Fruit fly (Drosophila melanogaster) whole organism, prepupa: ENCODE measurements around the gene AP-2alpha.
A peak's percentile ranks its signal among the peaks of the same experiment; 100 is the strongest.

Experiments used
- Blimp-1 ChIP-seq: fragments of 200-800 bp; sonication (Bioruptor generic); optimal IDR thresholded peaks from 3 replicates; lab custom pipeline; 2017; ENCODE audit warnings: missing biosample characterization, missing genetic modification characterization, mild to moderate bottlenecking, moderate library complexity, missing genetic modification reagents
- CG10631 ChIP-seq: fragments of 200-800 bp; sonication (Bioruptor generic); optimal IDR thresholded peaks from 2 replicates; lab custom pipeline; 2016; ENCODE audit warnings: missing biosample characterization, missing genetic modification characterization
- CG11294 ChIP-seq: fragments of 200-800 bp; sonication (Bioruptor generic); IDR thresholded peaks from 2 replicates; pipeline ENCODE4 v1.3.6; 2022; ENCODE audit warnings: missing biosample characterization, missing genetic modification characterization
- CG11902 ChIP-seq: fragments of 200-800 bp; sonication (Bioruptor generic); optimal IDR thresholded peaks from 3 replicates; lab custom pipeline; 2016; ENCODE audit warnings: missing biosample characterization, missing genetic modification characterization
- CG16779 ChIP-seq: fragments of 200-800 bp; sonication (Bioruptor generic); optimal IDR thresholded peaks from 3 replicates; lab custom pipeline; 2017; ENCODE audit warnings: missing biosample characterization, mild to moderate bottlenecking, missing genetic modification characterization
- CG3032 ChIP-seq: fragments of 200-800 bp; optimal IDR thresholded peaks from 2 replicates; lab custom pipeline; 2019; ENCODE audit warnings: missing biosample characterization, mild to moderate bottlenecking, missing genetic modification characterization, moderate library complexity
- CG31627 ChIP-seq: fragments of 200-800 bp; sonication (Bioruptor generic); optimal IDR thresholded peaks from 3 replicates; lab custom pipeline; 2016; ENCODE audit warnings: missing biosample characterization, missing genetic modification characterization
- CG32006 ChIP-seq: fragments of 200-800 bp; sonication (Bioruptor generic); optimal IDR thresholded peaks from 3 replicates; lab custom pipeline; 2017; ENCODE audit warnings: missing biosample characterization, mild to moderate bottlenecking, missing genetic modification characterization
- CG3919 ChIP-seq: fragments of 200-800 bp; sonication (Bioruptor generic); optimal IDR thresholded peaks from 3 replicates; lab custom pipeline; 2016; ENCODE audit warnings: missing biosample characterization, missing genetic modification characterization
- CG6163 ChIP-seq: fragments of 200-800 bp; sonication (Bioruptor generic); IDR thresholded peaks from 3 replicates; pipeline ENCODE4 v1.3.6; 2022; ENCODE audit warnings: missing biosample characterization, missing genetic modification characterization
- CG6276 ChIP-seq: fragments of 200-800 bp; sonication (Bioruptor generic); optimal IDR thresholded peaks from 2 replicates; lab custom pipeline; 2017; ENCODE audit warnings: missing biosample characterization, mild to moderate bottlenecking, missing genetic modification characterization
- CG6792 ChIP-seq: fragments of 200-800 bp; sonication (Bioruptor generic); optimal IDR thresholded peaks from 3 replicates; lab custom pipeline; 2016; ENCODE audit warnings: missing biosample characterization, missing genetic modification characterization
- CG8319 ChIP-seq: fragments of 200-800 bp; sonication (Bioruptor generic); optimal IDR thresholded peaks from 3 replicates; lab custom pipeline; 2016; ENCODE audit warnings: missing biosample characterization, missing genetic modification characterization
- CG8632 ChIP-seq: fragments of 200-800 bp; sonication (Bioruptor generic); optimal IDR thresholded peaks from 3 replicates; lab custom pipeline; 2016; ENCODE audit warnings: missing biosample characterization, missing genetic modification characterization
- Eip75B ChIP-seq: fragments of 200-800 bp; sonication (Bioruptor generic); optimal IDR thresholded peaks from 3 replicates; lab custom pipeline; 2016; ENCODE audit warnings: missing biosample characterization, missing genetic modification characterization
- Eip78C ChIP-seq: fragments of 200-800 bp; sonication (Bioruptor generic); peaks from one replicate; lab custom pipeline; 2016; ENCODE audit warnings: missing biosample characterization, missing genetic modification characterization
- Ets96B ChIP-seq: fragments of 200-800 bp; optimal IDR thresholded peaks from 2 replicates; lab custom pipeline; 2019; ENCODE audit warnings: missing biosample characterization, mild to moderate bottlenecking, missing genetic modification characterization, moderate library complexity
- Gug ChIP-seq: fragments of 200-800 bp; sonication (Bioruptor generic); IDR thresholded peaks from 2 replicates; pipeline ENCODE4 v1.3.6; 2022; ENCODE audit warnings: missing biosample characterization, missing genetic modification characterization
- Hr4 ChIP-seq: fragments of 200-800 bp; sonication (Bioruptor generic); optimal IDR thresholded peaks from 3 replicates; lab custom pipeline; 2016; ENCODE audit warnings: missing biosample characterization, missing genetic modification characterization
- Lpt ChIP-seq: fragments of 200-800 bp; sonication (Bioruptor generic); optimal IDR thresholded peaks from 3 replicates; lab custom pipeline; 2016; ENCODE audit warnings: missing biosample characterization, missing genetic modification characterization
- Smox ChIP-seq: fragments of 200-800 bp; sonication (Bioruptor generic); optimal IDR thresholded peaks from 3 replicates; lab custom pipeline; 2016; ENCODE audit warnings: missing biosample characterization, missing genetic modification characterization
- Sox15 ChIP-seq: fragments of 200-800 bp; sonication (Bioruptor generic); optimal IDR thresholded peaks from 3 replicates; lab custom pipeline; 2016; ENCODE audit warnings: missing biosample characterization, missing genetic modification characterization
- achi ChIP-seq: fragments of 200-800 bp; sonication (Bioruptor generic); optimal IDR thresholded peaks from 3 replicates; lab custom pipeline; 2016; ENCODE audit warnings: missing biosample characterization, missing genetic modification characterization
- acj6 ChIP-seq: fragments of 200-800 bp; sonication (Bioruptor generic); optimal IDR thresholded peaks from 3 replicates; lab custom pipeline; 2016; ENCODE audit warnings: missing biosample characterization, missing genetic modification characterization
- cyc ChIP-seq: fragments of 200-800 bp; sonication (Bioruptor generic); optimal IDR thresholded peaks from 3 replicates; lab custom pipeline; 2016; ENCODE audit warnings: missing biosample characterization, missing genetic modification characterization
- dac ChIP-seq: fragments of 200-800 bp; sonication (Bioruptor generic); optimal IDR thresholded peaks from 2 replicates; lab custom pipeline; 2017; ENCODE audit warnings: missing biosample characterization, mild to moderate bottlenecking, missing genetic modification characterization
- dsx ChIP-seq: fragments of 200-800 bp; optimal IDR thresholded peaks from 3 replicates; lab custom pipeline; 2019; ENCODE audit warnings: missing biosample characterization, mild to moderate bottlenecking, missing genetic modification characterization, moderate library complexity; ENCODE audit not compliant: poor library complexity, severe bottlenecking
- esn ChIP-seq: fragments of 200-800 bp; sonication (Bioruptor generic); optimal IDR thresholded peaks from 2 replicates; lab custom pipeline; 2016; ENCODE audit warnings: missing biosample characterization, mild to moderate bottlenecking, missing genetic modification characterization, moderate library complexity
- fd85E ChIP-seq: fragments of 200-800 bp; sonication (Bioruptor generic); optimal IDR thresholded peaks from 3 replicates; lab custom pipeline; 2016; ENCODE audit warnings: missing biosample characterization, missing genetic modification characterization
- salr ChIP-seq, 2 experiments: fragments of 200-800 bp; sonication (Bioruptor generic); optimal IDR thresholded peaks; 3 replicates each; lab custom pipeline; 2016 to 2018; ENCODE audit warnings: missing biosample characterization in 2 of 2, missing genetic modification characterization in 2 of 2, mild to moderate bottlenecking in 1 of 2
- spab ChIP-seq: fragments of 200-800 bp; sonication (Bioruptor generic); optimal IDR thresholded peaks from 2 replicates; lab custom pipeline; 2017; ENCODE audit warnings: missing biosample characterization, mild to moderate bottlenecking, missing genetic modification characterization, missing genetic modification reagents
- ss ChIP-seq, 2 experiments: fragments of 200-800 bp; sonication (Bioruptor generic); optimal IDR thresholded peaks; 2 replicates in 1 of 2; 3 replicates in 1 of 2; lab custom pipeline; 2017 to 2018; ENCODE audit warnings: mild to moderate bottlenecking in 2 of 2, missing biosample characterization in 2 of 2, missing genetic modification characterization in 2 of 2, moderate library complexity in 1 of 2
- svp ChIP-seq: fragments of 200-800 bp; sonication (Bioruptor generic); peaks from one replicate; lab custom pipeline; 2016; ENCODE audit warnings: missing biosample characterization, missing genetic modification characterization
- topi ChIP-seq: fragments of 200-800 bp; sonication (Bioruptor generic); optimal IDR thresholded peaks from 3 replicates; lab custom pipeline; 2016; ENCODE audit warnings: missing biosample characterization, missing genetic modification characterization
- vri ChIP-seq: fragments of 200-800 bp; sonication (Bioruptor generic); optimal IDR thresholded peaks from 3 replicates; lab custom pipeline; 2016; ENCODE audit warnings: missing biosample characterization, mild to moderate bottlenecking, missing genetic modification characterization

The AP-2alpha gene

DNA sequence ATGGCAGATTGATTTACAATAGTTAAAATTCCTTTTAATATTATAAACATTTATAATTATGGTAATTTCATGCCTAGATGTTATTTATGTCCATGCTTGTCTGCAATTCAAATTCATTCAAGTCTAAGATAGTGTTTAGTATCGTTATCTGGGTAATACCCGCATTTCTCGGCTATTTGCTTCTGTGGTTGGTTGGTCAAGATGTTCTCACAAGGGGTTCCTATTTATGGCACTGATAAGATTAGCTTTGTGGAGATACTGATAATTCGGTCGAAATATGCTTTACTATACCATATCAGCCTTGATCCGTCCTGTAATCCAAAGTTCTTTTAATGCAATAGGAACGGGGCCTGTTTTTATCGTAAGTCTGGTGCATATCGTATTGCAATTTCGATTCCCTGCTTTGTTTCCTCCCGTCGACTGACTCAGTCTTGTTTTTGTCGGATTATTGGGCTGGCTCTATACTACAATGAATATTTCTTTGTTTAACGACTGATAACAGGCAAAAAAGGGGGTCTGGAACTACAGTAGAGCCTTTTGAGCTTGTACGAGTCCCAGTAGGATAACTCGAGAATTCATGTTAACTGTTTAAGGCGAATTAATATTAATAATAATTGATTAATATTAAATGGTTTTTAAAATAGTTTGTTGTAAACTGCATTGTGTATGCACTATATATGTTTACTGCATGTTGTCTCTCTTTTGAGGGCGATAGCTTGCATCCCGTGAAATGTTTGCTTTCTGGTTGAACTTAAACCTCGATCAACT lies 37.3 kb upstream of the AP-2alpha start (continued):
- TF ChIP-seq salr (GFP tag; optimal IDR thresholded peaks at IDR 0.05; lab: Kevin White, UChicago) (no peak), CG6163 (peak; percentile 16; the same call in 1 of the 3 replicates), Blimp-1 (GFP tag; lab: Kevin White, UChicago) (no peak), vri (no peak), CG11902 (GFP tag; lab: Kevin White, UChicago) (no peak), CG31627 (GFP tag; lab: Kevin White, UChicago) (no peak), Smox (no peak), esn (GFP tag; lab: Kevin White, UChicago) (peak; percentile 25), CG10631 (GFP tag; lab: Kevin White, UChicago) (no peak), topi (GFP tag; lab: Kevin White, UChicago) (no peak), CG8319 (GFP tag; lab: Kevin White, UChicago) (no peak), CG11294 (GFP tag; lab: Robert Waterston, UW) (0 out of 2 replicates have a peak, but pooled peaks have one; percentile 35), spab (GFP tag; lab: Kevin White, UChicago) (no peak), Eip75B (no peak), dsx (GFP tag; lab: Kevin White, UChicago) (peak; percentile 19), CG6792 (GFP tag; lab: Kevin White, UChicago) (peak; percentile 48), Lpt (no peak), Hr4 (GFP tag; lab: Kevin White, UChicago) (no peak), CG3919 (no peak), Gug (0 out of 2 replicates have a peak, but pooled peaks have one; percentile 22), ss (GFP tag; optimal IDR thresholded peaks at IDR 0.05; lab: Kevin White, UChicago) (no peak), achi (GFP tag; lab: Kevin White, UChicago) (no peak), CG32006 (GFP tag; lab: Kevin White, UChicago) (no peak), Sox15 (GFP tag; lab: Kevin White, UChicago) (no peak), Eip78C (GFP tag; lab: Kevin White, UChicago) (no peak), CG8632 (GFP tag; lab: Kevin White, UChicago) (no peak), CG3032 (tag; lab: Kevin White, UChicago) (peak; percentile 50)

DNA sequence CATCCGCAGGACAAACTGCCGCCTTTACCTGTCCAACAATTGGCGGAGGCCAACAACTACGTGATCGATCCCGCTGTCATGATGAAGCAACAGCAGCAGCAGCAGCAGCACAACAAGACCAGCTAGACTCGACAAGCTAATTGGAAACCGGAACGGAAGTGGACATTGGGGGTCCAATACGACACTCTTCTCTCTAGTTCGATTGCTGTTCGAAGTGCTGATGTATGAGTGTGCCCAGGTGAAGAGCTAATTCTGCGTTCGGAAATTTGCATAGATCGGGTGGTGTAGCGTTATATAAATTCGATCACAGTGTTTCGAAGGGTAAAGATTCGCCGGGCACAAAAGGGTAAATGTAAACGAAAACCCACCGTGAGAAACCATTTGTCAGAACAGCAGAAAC lies 32.5 kb upstream of the AP-2alpha start:
- TF ChIP-seq dac (GFP tag; lab: Kevin White, UChicago) (no peak), CG6276 (GFP tag; lab: Kevin White, UChicago) (no peak), CG16779 (tag; lab: Kevin White, UChicago) (no peak), Sox15 (GFP tag; lab: Kevin White, UChicago) (no peak), Ets96B (tag; lab: Kevin White, UChicago) (no peak), achi (GFP tag; lab: Kevin White, UChicago) (no peak), Eip75B (no peak), vri (no peak), esn (GFP tag; lab: Kevin White, UChicago) (no peak), Smox (no peak), CG8632 (GFP tag; lab: Kevin White, UChicago) (no peak), Blimp-1 (GFP tag; lab: Kevin White, UChicago) (no peak), dsx (GFP tag; lab: Kevin White, UChicago) (no peak), svp (GFP tag; lab: Kevin White, UChicago) (no peak), fd85E (GFP tag; lab: Kevin White, UChicago) (no peak), Eip78C (GFP tag; lab: Kevin White, UChicago) (no peak), acj6 (GFP tag; lab: Kevin White, UChicago) (no peak), Hr4 (GFP tag; lab: Kevin White, UChicago) (no peak), cyc (GFP tag; lab: Kevin White, UChicago) (no peak), CG6163 (no peak)
- TF ChIP-seq, all 60 proteins: peak for 0
